Fruit fly (Drosophila melanogaster) whole organism: ENCODE data around the gene daw.

Source experiments
- CG8478 ChIP-seq: fragments of >200 bp; optimal IDR thresholded peaks from 2 replicates; lab custom pipeline; 2018; ENCODE audit warnings: inconsistent platforms
- Dll ChIP-seq: fragments of >200 bp; optimal IDR thresholded peaks from 2 replicates; lab custom pipeline; 2017
- EcR ChIP-seq, 2 experiments: fragments of >200 bp; optimal IDR thresholded peaks; 2 replicates each; lab custom pipeline; 2017; ENCODE audit warnings: missing biosample characterization in 2 of 2, missing genetic modification characterization in 2 of 2, missing genetic modification reagents in 2 of 2
- pan ChIP-seq: fragments of >200 bp; optimal IDR thresholded peaks from 2 replicates; lab custom pipeline; 2017
- psq ChIP-seq: fragments of >200 bp; optimal IDR thresholded peaks from 2 replicates; lab custom pipeline; 2017
- usp ChIP-seq: fragments of >200 bp; optimal IDR thresholded peaks from 2 replicates; lab custom pipeline; 2017; ENCODE audit warnings: missing biosample characterization, missing genetic modification characterization, mixed read lengths

The daw gene

dm6 chr2L:2799909-2800478, 5.1 kb upstream of the daw start, which contains the start of gene Syt1:
Gene Syt1 (minus strand): TSS chr2L:2799979.
- TF ChIP-seq CG8478 (lab: Kevin White, UChicago), result no peak
- no peak for TF ChIP-seq usp
- no peak for TF ChIP-seq Dll (lab: Kevin White, UChicago)
- TF ChIP-seq EcR (GFP tag; optimal IDR thresholded peaks at IDR 0.05; lab: Kevin White, UChicago), result no peak
- TF ChIP-seq psq (lab: Kevin White, UChicago), result no peak
- no peak for TF ChIP-seq pan (lab: Kevin White, UChicago)

- TF ChIP-seq EcR (GFP tag; optimal IDR thresholded peaks at IDR 0.05; lab: Kevin White, UChicago) (no peak), psq (lab: Kevin White, UChicago) (no peak), CG8478 (lab: Kevin White, UChicago) (no peak), Dll (lab: Kevin White, UChicago) (no peak), usp (no peak), pan (lab: Kevin White, UChicago) (no peak)
Observed at dm6 chr2L:2800956-2801776, 3.9 kb upstream of the daw start.

- no peak for TF ChIP-seq psq (lab: Kevin White, UChicago)
- TF ChIP-seq Dll (lab: Kevin White, UChicago), result no peak
- no peak for TF ChIP-seq usp
- no peak for TF ChIP-seq pan (lab: Kevin White, UChicago)
- no peak for TF ChIP-seq EcR (GFP tag; optimal IDR thresholded peaks at IDR 0.05; lab: Kevin White, UChicago)
- no peak for TF ChIP-seq CG8478 (lab: Kevin White, UChicago)
Observed at dm6 chr2L:2802527-2802926, 2.5 kb upstream of the daw start.

dm6 chr2L:2806190-2806763, 1.2 kb downstream of the daw start:
- TF ChIP-seq Dll (lab: Kevin White, UChicago) (peak; percentile 49), EcR (GFP tag; optimal IDR thresholded peaks at IDR 0.05; lab: Kevin White, UChicago) (no peak)

- TF ChIP-seq Dll (lab: Kevin White, UChicago) (no peak), psq (lab: Kevin White, UChicago) (no peak), CG8478 (lab: Kevin White, UChicago) (no peak), EcR (GFP tag; optimal IDR thresholded peaks at IDR 0.05; lab: Kevin White, UChicago) (no peak), pan (lab: Kevin White, UChicago) (no peak), usp (no peak)
Observed at dm6 chr2L:2807597-2807996, 2.5 kb downstream of the daw start.

dm6 chr2L:2808038-2808699, 3.1 kb downstream of the daw start:
- TF ChIP-seq CG8478 (lab: Kevin White, UChicago), result no peak

- TF ChIP-seq usp (no peak), Dll (lab: Kevin White, UChicago) (no peak), EcR (GFP tag; optimal IDR thresholded peaks at IDR 0.05; lab: Kevin White, UChicago) (no peak), pan (lab: Kevin White, UChicago) (no peak), psq (lab: Kevin White, UChicago) (no peak), CG8478 (lab: Kevin White, UChicago) (no peak)
Observed at dm6 chr2L:2810831-2811230, 5.8 kb downstream of the daw start.

dm6 chr2L:2812137-2812536, 7.1 kb downstream of the daw start, which contains the start of gene CG2964:
Gene CG2964 (plus strand): TSS chr2L:2812437.
- TF ChIP-seq usp (no peak), psq (lab: Kevin White, UChicago) (no peak), pan (lab: Kevin White, UChicago) (no peak), EcR (GFP tag; optimal IDR thresholded peaks at IDR 0.05; lab: Kevin White, UChicago) (no peak), Dll (lab: Kevin White, UChicago) (no peak), CG8478 (lab: Kevin White, UChicago) (no peak)

dm6 chr2L:2815673-2816072, 10.6 kb downstream of the daw start, which contains the start of gene G6P:
Gene G6P (minus strand): TSS chr2L:2815760.
- no peak for TF ChIP-seq CG8478 (lab: Kevin White, UChicago)
- TF ChIP-seq Dll (lab: Kevin White, UChicago), result no peak
- no peak for TF ChIP-seq usp
- TF ChIP-seq EcR (GFP tag; optimal IDR thresholded peaks at IDR 0.05; lab: Kevin White, UChicago), result no peak
- TF ChIP-seq pan (lab: Kevin White, UChicago), result no peak
- TF ChIP-seq psq (lab: Kevin White, UChicago), result no peak

- no peak for TF ChIP-seq EcR (GFP tag; optimal IDR thresholded peaks at IDR 0.05; lab: Kevin White, UChicago)
- TF ChIP-seq psq (lab: Kevin White, UChicago), result no peak
- TF ChIP-seq usp, result no peak
- no peak for TF ChIP-seq CG8478 (lab: Kevin White, UChicago)
- TF ChIP-seq Dll (lab: Kevin White, UChicago), result no peak
- no peak for TF ChIP-seq pan (lab: Kevin White, UChicago)
Observed at dm6 chr2L:2825406-2825805, 20.3 kb downstream of the daw start, which contains the start of gene CG3123. Gene CG3123 (minus strand): TSS chr2L:2825506.

- TF ChIP-seq EcR (GFP tag; optimal IDR thresholded peaks at IDR 0.05; lab: Kevin White, UChicago) (no peak), psq (lab: Kevin White, UChicago) (no peak), usp (no peak), Dll (lab: Kevin White, UChicago) (no peak), CG8478 (lab: Kevin White, UChicago) (no peak), pan (lab: Kevin White, UChicago) (no peak)
Observed at dm6 chr2L:2829637-2830340, 24.7 kb downstream of the daw start, which contains the start of gene Duox. Gene Duox (minus strand): TSS chr2L:2830248.
